Fruit fly (Drosophila melanogaster): Measurements from ENCODE around the gene ush.
A peak's percentile ranks its signal among the peaks of the same experiment; 100 is the strongest.

ush gene

dm6 chr2L:468745-469358, 7.2 kb upstream of the ush start (continued):
- TF ChIP-seq CG18262 (tag; optimal IDR thresholded peaks at IDR 0.05) (peak; percentile 75), CG3838 (GFP tag; optimal IDR thresholded peaks at IDR 0.05) (no peak), CG11560 (tag; IDR thresholded peaks at IDR 0.05) (0 out of 3 replicates have a peak, but pooled peaks have one; percentile 43), Six4 (GFP tag; optimal IDR thresholded peaks at IDR 0.05) (peak; percentile 56), Oli (tag; optimal IDR thresholded peaks at IDR 0.05) (peak; percentile 70), CG7357 (GFP tag; IDR thresholded peaks at IDR 0.05) (peak; percentile 52; the same call in 2 of the 3 replicates), tin (GFP tag; optimal IDR thresholded peaks at IDR 0.05) (peak; percentile 65), CG11696 (GFP tag; IDR thresholded peaks at IDR 0.05) (peak; percentile 60), CG11085 (GFP tag; IDR thresholded peaks at IDR 0.05) (peak; percentile 47), Xrp1 (GFP tag; IDR thresholded peaks at IDR 0.05) (peak; percentile 82), caup (GFP tag; optimal IDR thresholded peaks at IDR 0.05; ENCODE audit: severe bottlenecking) (peak; percentile 50), CG34422 (GFP tag; IDR thresholded peaks at IDR 0.05) (peak; percentile 59; the same call in 1 of the 3 replicates), CG12155 (GFP tag; optimal IDR thresholded peaks at IDR 0.05) (peak; percentile 70), trh (GFP tag; optimal IDR thresholded peaks at IDR 0.05) (peak; percentile 15), org-1 (GFP tag; optimal IDR thresholded peaks at IDR 0.05) (peak; percentile 80), fu2 (GFP tag; optimal IDR thresholded peaks at IDR 0.05) (peak; percentile 73), CG1603 (tag; optimal IDR thresholded peaks at IDR 0.05) (peak; percentile 84), her (GFP tag; optimal IDR thresholded peaks at IDR 0.05) (peak; percentile 69), wdn (GFP tag; IDR thresholded peaks at IDR 0.05) (peak; percentile 58; the same call in 1 of the 2 replicates), CG13624 (GFP tag; optimal IDR thresholded peaks at IDR 0.05) (peak; percentile 72), pan (optimal IDR thresholded peaks at IDR 0.05) (no peak), pan (GFP tag; optimal IDR thresholded peaks at IDR 0.05 in 1 of 2, IDR thresholded peaks at IDR 0.05 in 1 of 2) (peak in 1 of 2 experiments; percentile 84), E2f1 (GFP tag; IDR thresholded peaks at IDR 0.05) (peak; percentile 70), CG8281 (tag; optimal IDR thresholded peaks at IDR 0.05) (peak; percentile 26), CG6689 (GFP tag; IDR thresholded peaks at IDR 0.05) (peak; percentile 72), CG11695 (GFP tag; IDR thresholded peaks at IDR 0.05) (peak; percentile 66), Atf3 (GFP tag; optimal IDR thresholded peaks at IDR 0.05) (peak; percentile 47), CG6813 (GFP tag; optimal IDR thresholded peaks at IDR 0.05) (peak; percentile 75), crol (GFP tag; IDR thresholded peaks at IDR 0.05) (0 out of 2 replicates have a peak, but pooled peaks have one; percentile 12), tll (GFP tag; optimal IDR thresholded peaks at IDR 0.05) (no peak), CG10147 (GFP tag; optimal IDR thresholded peaks at IDR 0.05) (peak; percentile 58), CG10274 (GFP tag; optimal IDR thresholded peaks at IDR 0.05) (peak; percentile 45), H15 (GFP tag; IDR thresholded peaks at IDR 0.05) (peak; percentile 54; the same call in 1 of the 3 replicates), twi (tag; optimal IDR thresholded peaks at IDR 0.05) (no peak), CG8924 (tag; optimal IDR thresholded peaks at IDR 0.05) (peak; percentile 80), CG2712 (tag; optimal IDR thresholded peaks at IDR 0.05) (peak; percentile 81), CG5180 (GFP tag; optimal IDR thresholded peaks at IDR 0.05) (peak; percentile 50), insv (GFP tag; optimal IDR thresholded peaks at IDR 0.05) (no peak), gce (GFP tag; IDR thresholded peaks at IDR 0.05) (no peak), Ets65A (GFP tag) (peak; percentile 95), Sry-δ (GFP tag; optimal IDR thresholded peaks at IDR 0.05) (peak; percentile 15), CG15696 (tag; optimal IDR thresholded peaks at IDR 0.05) (no peak), CTCF (GFP tag; optimal IDR thresholded peaks at IDR 0.05) (peak; percentile 11), CG3065 (GFP tag; optimal IDR thresholded peaks at IDR 0.05) (no peak), CG6272 (GFP tag; IDR thresholded peaks at IDR 0.05) (0 out of 2 replicates have a peak, but pooled peaks have one; percentile 13), Scr (GFP tag; IDR thresholded peaks at IDR 0.05; ENCODE audit: partially characterized antibody) (no peak), dmrt11E (tag; optimal IDR thresholded peaks at IDR 0.05) (no peak), gro (GFP tag; optimal IDR thresholded peaks at IDR 0.05) (peak; percentile 82), Abd-B (GFP tag; optimal IDR thresholded peaks at IDR 0.05) (peak; percentile 39), p53 (GFP tag; optimal IDR thresholded peaks at IDR 0.05) (no peak), HLH3B (GFP tag; IDR thresholded peaks at IDR 0.05) (peak; percentile 81)

Measured in whole organism, embryonic.